Worm (Caenorhabditis elegans) whole organism, L4 larva: ENCODE data around the gene Y57G11C.51.

ENCODE experiments used
- F26F4.8 ChIP-seq: fragments of 200-800 bp; sonication (Bioruptor generic); conservative IDR thresholded peaks from 2 replicates; pipeline ENCODE4 v1.3.6; 2022; ENCODE audit warnings: missing genetic modification characterization, missing compliant biosample characterization
- R02D3.7 ChIP-seq: fragments of 150-350 bp; sonication (generic microtip); optimal IDR thresholded peaks from 3 replicates; lab custom pipeline; 2014; ENCODE audit warnings: missing biosample characterization, missing genetic modification characterization
- T20F7.1 ChIP-seq: fragments of 200-800 bp; sonication (Bioruptor generic); optimal IDR thresholded peaks from 2 replicates; lab custom pipeline; 2018; ENCODE audit warnings: mild to moderate bottlenecking, missing genetic modification characterization, missing compliant biosample characterization
- ZK546.5 ChIP-seq, 2 experiments: sonication (generic microtip); optimal IDR thresholded peaks; 2 replicates each; lab custom pipeline; 2017; ENCODE audit warnings: missing biosample characterization in 2 of 2, missing genetic modification characterization in 2 of 2
- aha-1 ChIP-seq: fragments of 150-350 bp; peaks from one replicate; lab custom pipeline; 2014; ENCODE audit warnings: missing biosample characterization, missing genetic modification characterization
- aly-2 ChIP-seq: sonication (generic microtip); optimal IDR thresholded peaks from 2 replicates; lab custom pipeline; 2018; ENCODE audit warnings: missing biosample characterization, missing genetic modification characterization
- ceh-20 ChIP-seq: fragments of 200-800 bp; sonication (Bioruptor generic); IDR thresholded peaks from 2 replicates; pipeline ENCODE4 v1.3.6; 2022; ENCODE audit warnings: missing genetic modification reagents, missing genetic modification characterization, missing compliant biosample characterization
- ceh-82 ChIP-seq: sonication (generic microtip); optimal IDR thresholded peaks from 2 replicates; lab custom pipeline; 2017; ENCODE audit warnings: missing biosample characterization, missing genetic modification characterization
- daf-12 ChIP-seq: fragments of 150-350 bp; optimal IDR thresholded peaks from 2 replicates; lab custom pipeline; 2014; ENCODE audit warnings: missing biosample characterization, missing genetic modification reagents, missing genetic modification characterization
- daf-16 ChIP-seq, 3 experiments: sonication (generic microtip); optimal IDR thresholded peaks; 2 replicates each; lab custom pipeline; 2016 to 2017; ENCODE audit warnings: missing genetic modification characterization in 3 of 3, missing genetic modification reagents in 3 of 3, mild to moderate bottlenecking in 2 of 3, missing compliant biosample characterization in 2 of 3, missing biosample characterization in 1 of 3, moderate library complexity in 1 of 3
- dmd-9 ChIP-seq: fragments of 200-800 bp; sonication (Bioruptor generic); IDR thresholded peaks from 2 replicates; pipeline ENCODE4 v1.3.6; 2022; ENCODE audit warnings: missing genetic modification reagents, missing genetic modification characterization, missing compliant biosample characterization
- dpl-1 ChIP-seq: fragments of 150-350 bp; optimal IDR thresholded peaks from 2 replicates; lab custom pipeline; 2014; ENCODE audit warnings: missing biosample characterization, missing genetic modification reagents, missing genetic modification characterization
- duxl-1 ChIP-seq: sonication (generic microtip); optimal IDR thresholded peaks from 2 replicates; lab custom pipeline; 2016; ENCODE audit warnings: mild to moderate bottlenecking, missing genetic modification characterization, moderate library complexity, missing compliant biosample characterization; ENCODE audit not compliant: poor library complexity
- dve-1 ChIP-seq: sonication (generic microtip); optimal IDR thresholded peaks from 2 replicates; lab custom pipeline; 2017; ENCODE audit warnings: antibody characterized with exemption, mild to moderate bottlenecking, missing genetic modification characterization, missing compliant biosample characterization; ENCODE audit not compliant: insufficient read depth
- jun-1 ChIP-seq: fragments of 150-350 bp; optimal IDR thresholded peaks from 2 replicates; lab custom pipeline; 2014; ENCODE audit warnings: missing biosample characterization, missing genetic modification reagents, missing genetic modification characterization
- lim-7 ChIP-seq: fragments of 200-800 bp; sonication (Bioruptor generic); IDR thresholded peaks from 2 replicates; pipeline ENCODE4 v1.3.6; 2022; ENCODE audit warnings: missing genetic modification characterization, missing compliant biosample characterization
- lin-1 ChIP-seq: fragments of 200-800 bp; sonication (Bioruptor generic); IDR thresholded peaks from 2 replicates; pipeline ENCODE4 v1.3.6; 2022; ENCODE audit warnings: missing genetic modification reagents, missing genetic modification characterization, missing compliant biosample characterization
- lin-38 ChIP-seq: fragments of 200-800 bp; sonication (Bioruptor generic); IDR thresholded peaks from 2 replicates; pipeline ENCODE4 v1.3.6; 2022; ENCODE audit warnings: missing genetic modification reagents, missing genetic modification characterization, missing compliant biosample characterization
- lin-39 ChIP-seq: fragments of 150-350 bp; optimal IDR thresholded peaks from 2 replicates; lab custom pipeline; 2014; ENCODE audit warnings: missing biosample characterization, missing genetic modification reagents, missing genetic modification characterization
- mdt-29 ChIP-seq: fragments of 200-800 bp; sonication (Bioruptor generic); IDR thresholded peaks from 2 replicates; pipeline ENCODE4 v1.3.6; 2022; ENCODE audit warnings: missing genetic modification reagents, missing genetic modification characterization, missing compliant biosample characterization
- mep-1 ChIP-seq: fragments of 150-350 bp; sonication (generic microtip); optimal IDR thresholded peaks from 3 replicates; lab custom pipeline; 2014; ENCODE audit warnings: missing biosample characterization, missing genetic modification characterization
- mes-2 ChIP-seq: sonication (generic microtip); optimal IDR thresholded peaks from 2 replicates; lab custom pipeline; 2016; ENCODE audit warnings: missing genotype, mild to moderate bottlenecking, missing genetic modification characterization, missing compliant biosample characterization; ENCODE audit not compliant: poor library complexity, severe bottlenecking
- mxl-3 ChIP-seq: fragments of 200-800 bp; sonication (Bioruptor generic); optimal IDR thresholded peaks from 2 replicates; lab custom pipeline; 2018; ENCODE audit warnings: mild to moderate bottlenecking, missing genetic modification characterization, missing compliant biosample characterization
- nhr-102 ChIP-seq: sonication (generic microtip); optimal IDR thresholded peaks from 2 replicates; lab custom pipeline; 2016; ENCODE audit warnings: mild to moderate bottlenecking, missing genetic modification characterization, moderate library complexity, missing compliant biosample characterization
- nhr-11 ChIP-seq: fragments of 150-350 bp; optimal IDR thresholded peaks from 2 replicates; lab custom pipeline; 2014; ENCODE audit warnings: missing biosample characterization, missing genetic modification characterization
- nhr-28 ChIP-seq: fragments of 150-350 bp; optimal IDR thresholded peaks from 2 replicates; lab custom pipeline; 2014; ENCODE audit warnings: missing biosample characterization, missing genetic modification characterization
- nhr-6 ChIP-seq: fragments of 150-350 bp; optimal IDR thresholded peaks from 2 replicates; lab custom pipeline; 2014; ENCODE audit warnings: missing biosample characterization, missing genetic modification characterization
- pha-4 ChIP-seq, 2 experiments: fragments of 150-350 bp in 1 of 2; fragments of 200-800 bp in 1 of 2; sonication (Bioruptor generic) in 1 of 2; IDR thresholded peaks in 1 of 2; optimal IDR thresholded peaks in 1 of 2; 2 replicates each; pipeline versions ENCODE4 v1.3.6 to Lab custom; 2014 to 2022; ENCODE audit warnings: missing genetic modification characterization in 2 of 2, missing genetic modification reagents in 2 of 2, missing biosample characterization in 1 of 2, missing compliant biosample characterization in 1 of 2
- rbr-2 ChIP-seq: sonication (generic microtip); optimal IDR thresholded peaks from 2 replicates; lab custom pipeline; 2016; ENCODE audit warnings: missing genotype, missing genetic modification characterization, missing compliant biosample characterization
- spr-3 ChIP-seq: fragments of 200-800 bp; sonication (Bioruptor generic); optimal IDR thresholded peaks from 2 replicates; lab custom pipeline; 2018; ENCODE audit warnings: mild to moderate bottlenecking, missing genetic modification characterization, missing compliant biosample characterization
- tag-97 ChIP-seq: fragments of 200-800 bp; sonication (Bioruptor generic); IDR thresholded peaks from 2 replicates; pipeline ENCODE4 v1.3.6; 2022; ENCODE audit warnings: missing genetic modification characterization, missing compliant biosample characterization
- unc-130 ChIP-seq: sonication (generic microtip); optimal IDR thresholded peaks from 2 replicates; lab custom pipeline; 2016; ENCODE audit warnings: missing genetic modification reagents, missing genetic modification characterization, missing compliant biosample characterization
- zfp-2 ChIP-seq: sonication (generic microtip); optimal IDR thresholded peaks from 2 replicates; lab custom pipeline; 2016; ENCODE audit warnings: mild to moderate bottlenecking, missing genetic modification characterization, missing compliant biosample characterization
- ztf-11 ChIP-seq: fragments of 150-350 bp; optimal IDR thresholded peaks from 2 replicates; lab custom pipeline; 2014; ENCODE audit warnings: missing biosample characterization, missing genetic modification characterization
- ztf-7 ChIP-seq: fragments of 150-350 bp; optimal IDR thresholded peaks from 2 replicates; lab custom pipeline; 2014; ENCODE audit warnings: missing biosample characterization, missing genetic modification characterization

Gene Y57G11C.51

ce11 chrIV:14767693-14768251 lies 6.6 kb downstream of the Y57G11C.51 start, which contains the start of the genes mrps-7 and Y57G11C.3 (continued):
- TF ChIP-seq dmd-9 (GFP tag; lab: Robert Waterston, UW): no peak
- peak; percentile 24 for TF ChIP-seq mxl-3 (GFP tag; lab: Kevin White, UChicago)
- peak; percentile 75 for TF ChIP-seq nhr-102 (tag; lab: Kevin White, UChicago)
- peak; percentile 96 for TF ChIP-seq aha-1 (tag; lab: Kevin White, UChicago)
- no peak for TF ChIP-seq mdt-29 (GFP tag; lab: Robert Waterston, UW)
- TF ChIP-seq lim-7 (GFP tag; lab: Robert Waterston, UW): no peak
- peak; percentile 84 for TF ChIP-seq nhr-11
- TF ChIP-seq aly-2 (tag; lab: Kevin White, UChicago): no peak
- TF ChIP-seq spr-3 (GFP tag; lab: Kevin White, UChicago): peak; percentile 55
- 0 out of 2 replicates have a peak, but pooled peaks have one; percentile 14 for TF ChIP-seq lin-1 (GFP tag; lab: Robert Waterston, UW)
- peak; percentile 91 for TF ChIP-seq mep-1
- TF ChIP-seq daf-12 (tag; lab: Kevin White, UChicago): no peak
- peak; percentile 82 for TF ChIP-seq dpl-1 (GFP tag; lab: Kevin White, UChicago)
- peak; percentile 85 for TF ChIP-seq rbr-2 (tag; lab: Kevin White, UChicago)
- no peak for TF ChIP-seq ztf-11 (tag; lab: Kevin White, UChicago)
- peak; percentile 71 for TF ChIP-seq jun-1 (tag; lab: Kevin White, UChicago)
- TF ChIP-seq unc-130 (GFP tag; lab: Kevin White, UChicago): peak; percentile 27
- TF ChIP-seq T20F7.1 (GFP tag; lab: Kevin White, UChicago): peak; percentile 100
- peak; percentile 94 for TF ChIP-seq nhr-6 (tag; lab: Kevin White, UChicago)
- TF ChIP-seq ztf-7 (tag; lab: Kevin White, UChicago): peak; percentile 54
- TF ChIP-seq pha-4 (GFP tag; IDR thresholded peaks at IDR 0.05; lab: Robert Waterston, UW): peak; percentile 28; the same call in 1 of the 2 replicates
- TF ChIP-seq pha-4 (tag; optimal IDR thresholded peaks at IDR 0.05; lab: Kevin White, UChicago): peak; percentile 91
- TF ChIP-seq mes-2 (tag; lab: Kevin White, UChicago): peak; percentile 93
- peak; percentile 85 for TF ChIP-seq duxl-1 (tag; lab: Kevin White, UChicago)
- peak; percentile 93 for TF ChIP-seq R02D3.7 (tag; lab: Kevin White, UChicago)
- peak; percentile 87 for TF ChIP-seq nhr-28 (tag; lab: Kevin White, UChicago)
- peak; percentile 1 to 39 for TF ChIP-seq daf-16 (GFP tag; optimal IDR thresholded peaks at IDR 0.05; lab: Kevin White, UChicago)
- peak; percentile 49 for TF ChIP-seq daf-16 (tag; optimal IDR thresholded peaks at IDR 0.05; lab: Kevin White, UChicago)

ce11 chrIV:14766382-14766781 lies 8.0 kb downstream of the Y57G11C.51 start, which contains the start of gene vti-1:
Gene vti-1 (minus strand): TSS chrIV:14766665.
- TF ChIP-seq pha-4 (GFP tag; IDR thresholded peaks at IDR 0.05; lab: Robert Waterston, UW): no peak
- no peak for TF ChIP-seq pha-4 (tag; optimal IDR thresholded peaks at IDR 0.05; lab: Kevin White, UChicago)
- TF ChIP-seq ceh-20: no peak
- no peak for TF ChIP-seq ceh-82
- peak; percentile 56 for TF ChIP-seq lin-38 (GFP tag; lab: Robert Waterston, UW)
- TF ChIP-seq F26F4.8 (GFP tag; lab: Robert Waterston, UW): no peak
- no peak for TF ChIP-seq dve-1

- TF ChIP-seq ZK546.5 (tag; optimal IDR thresholded peaks at IDR 0.05; lab: Kevin White, UChicago) (no peak), ztf-11 (tag; lab: Kevin White, UChicago) (no peak), tag-97 (GFP tag; lab: Robert Waterston, UW) (no peak), lin-39 (tag; lab: Kevin White, UChicago) (no peak), zfp-2 (tag; lab: Kevin White, UChicago) (no peak)
- TF ChIP-seq, all 104 proteins: peak for 0
Measured at ce11 chrIV:14765336-14765735, 9.0 kb downstream of the Y57G11C.51 start, which contains the start of gene Y57G11C.5. Gene Y57G11C.5 (minus strand): TSS chrIV:14765436.
